Fruit fly (Drosophila melanogaster) whole organism, embryonic: ENCODE measurements around the gene Psa.

ENCODE experiments used
- Atf6 ChIP-seq: fragments of 200-800 bp; sonication (Bioruptor generic); IDR thresholded peaks from 2 replicates; pipeline ENCODE4 v1.3.6; 2022; ENCODE audit warnings: missing biosample characterization, missing genetic modification characterization
- BtbVII ChIP-seq: fragments of 200-800 bp; sonication (Bioruptor generic); optimal IDR thresholded peaks from 3 replicates; lab custom pipeline; 2017; ENCODE audit warnings: missing biosample characterization, mild to moderate bottlenecking, missing genetic modification characterization
- CG1024 ChIP-seq: fragments of 200-800 bp; sonication (Bioruptor generic); IDR thresholded peaks from 2 replicates; pipeline ENCODE4 v1.3.6; 2022; ENCODE audit warnings: missing biosample characterization, missing genetic modification characterization
- CG10366 ChIP-seq: fragments of 200-800 bp; sonication (Bioruptor generic); IDR thresholded peaks from 2 replicates; pipeline ENCODE4 v1.3.6; 2022; ENCODE audit warnings: missing biosample characterization, missing genetic modification characterization
- CG11247 ChIP-seq: fragments of 200-800 bp; sonication (Bioruptor generic); IDR thresholded peaks from 2 replicates; pipeline ENCODE4 v1.3.6; 2022; ENCODE audit warnings: missing biosample characterization, missing genetic modification characterization
- CG12769 ChIP-seq: fragments of 200-800 bp; sonication (Bioruptor generic); optimal IDR thresholded peaks from 2 replicates; lab custom pipeline; 2019; ENCODE audit warnings: missing biosample characterization, mild to moderate bottlenecking, missing genetic modification characterization, moderate library complexity
- CG13624 ChIP-seq: fragments of 200-800 bp; sonication (Bioruptor generic); optimal IDR thresholded peaks from 2 replicates; lab custom pipeline; 2016; ENCODE audit warnings: missing biosample characterization, missing genetic modification characterization
- CG14441 ChIP-seq: fragments of 200-800 bp; sonication (Bioruptor generic); IDR thresholded peaks from 2 replicates; pipeline ENCODE4 v1.3.6; 2022; ENCODE audit warnings: missing biosample characterization, missing genetic modification characterization
- CG14667 ChIP-seq: fragments of 200-800 bp; sonication (Bioruptor generic); IDR thresholded peaks from 2 replicates; pipeline ENCODE4 v1.3.6; 2022; ENCODE audit warnings: missing biosample characterization, missing genetic modification characterization
- CG15073 ChIP-seq: fragments of 200-800 bp; sonication (Bioruptor generic); optimal IDR thresholded peaks from 2 replicates; lab custom pipeline; 2016; ENCODE audit warnings: missing biosample characterization, missing genetic modification characterization
- CG16863 ChIP-seq: fragments of 200-800 bp; sonication (Bioruptor generic); optimal IDR thresholded peaks from 3 replicates; lab custom pipeline; 2016; ENCODE audit warnings: missing biosample characterization, missing genetic modification characterization
- CG17568 ChIP-seq: fragments of 200-800 bp; sonication (Bioruptor generic); optimal IDR thresholded peaks from 2 replicates; lab custom pipeline; 2018; ENCODE audit warnings: missing biosample characterization, mild to moderate bottlenecking, missing genetic modification characterization, moderate library complexity
- CG18262 ChIP-seq: fragments of 200-800 bp; optimal IDR thresholded peaks from 3 replicates; lab custom pipeline; 2019; ENCODE audit warnings: missing biosample characterization, mild to moderate bottlenecking, missing genetic modification characterization, moderate library complexity
- CG18476 ChIP-seq: fragments of 200-800 bp; sonication (Bioruptor generic); optimal IDR thresholded peaks from 2 replicates; lab custom pipeline; 2016; ENCODE audit warnings: missing biosample characterization, mild to moderate bottlenecking, missing genetic modification characterization
- CG2712 ChIP-seq: fragments of 200-800 bp; optimal IDR thresholded peaks from 3 replicates; lab custom pipeline; 2019; ENCODE audit warnings: missing biosample characterization, mild to moderate bottlenecking, missing genetic modification characterization, moderate library complexity
- CG32767 ChIP-seq: fragments of 200-800 bp; sonication (Bioruptor generic); IDR thresholded peaks from 2 replicates; pipeline ENCODE4 v1.3.6; 2022; ENCODE audit warnings: missing biosample characterization, missing genetic modification characterization
- CG4328 ChIP-seq: fragments of 200-800 bp; sonication (Bioruptor generic); optimal IDR thresholded peaks from 3 replicates; lab custom pipeline; 2017; ENCODE audit warnings: missing biosample characterization, missing genetic modification reagents, missing genetic modification characterization
- CG7745 ChIP-seq: fragments of 200-800 bp; sonication (Bioruptor generic); optimal IDR thresholded peaks from 2 replicates; lab custom pipeline; 2018; ENCODE audit warnings: missing biosample characterization, mild to moderate bottlenecking, missing genetic modification characterization, moderate library complexity
- CG8924 ChIP-seq: fragments of 200-800 bp; optimal IDR thresholded peaks from 3 replicates; lab custom pipeline; 2019; ENCODE audit warnings: missing biosample characterization, mild to moderate bottlenecking, missing genetic modification characterization, moderate library complexity
- CG8944 ChIP-seq: fragments of 200-800 bp; sonication (Bioruptor generic); optimal IDR thresholded peaks from 3 replicates; lab custom pipeline; 2016; ENCODE audit warnings: missing biosample characterization, missing genetic modification characterization
- CG9609 ChIP-seq: fragments of 200-800 bp; sonication (Bioruptor generic); optimal IDR thresholded peaks from 3 replicates; lab custom pipeline; 2016; ENCODE audit warnings: missing biosample characterization, missing genetic modification characterization
- CG9797 ChIP-seq: fragments of 200-800 bp; sonication (Bioruptor generic); optimal IDR thresholded peaks from 3 replicates; lab custom pipeline; 2018; ENCODE audit warnings: missing biosample characterization, mild to moderate bottlenecking, missing genetic modification characterization
- Dip3 ChIP-seq: fragments of 200-800 bp; sonication (Bioruptor generic); optimal IDR thresholded peaks from 3 replicates; lab custom pipeline; 2016; ENCODE audit warnings: missing biosample characterization, missing genetic modification characterization
- Hr39 ChIP-seq: fragments of >200 bp; optimal IDR thresholded peaks from 2 replicates; lab custom pipeline; 2017
- Kr ChIP-seq: fragments of 200-800 bp; sonication (Bioruptor generic); optimal IDR thresholded peaks from 2 replicates; lab custom pipeline; 2017; ENCODE audit warnings: missing biosample characterization, mild to moderate bottlenecking, missing genetic modification characterization
- Mes4 ChIP-seq: fragments of 200-800 bp; sonication (Bioruptor generic); optimal IDR thresholded peaks from 2 replicates; lab custom pipeline; 2016; ENCODE audit warnings: missing biosample characterization, missing genetic modification characterization
- Myb ChIP-seq: fragments of 200-800 bp; sonication (Bioruptor generic); optimal IDR thresholded peaks from 2 replicates; lab custom pipeline; 2016; ENCODE audit warnings: missing biosample characterization, missing genetic modification characterization
- Neu2 ChIP-seq: fragments of 200-800 bp; sonication (Bioruptor generic); optimal IDR thresholded peaks from 3 replicates; lab custom pipeline; 2016; ENCODE audit warnings: missing biosample characterization, missing genetic modification characterization, borderline replicate concordance
- Rx ChIP-seq: fragments of 200-800 bp; sonication (Bioruptor generic); IDR thresholded peaks from 2 replicates; pipeline ENCODE4 v1.3.6; 2022; ENCODE audit warnings: missing biosample characterization, missing genetic modification characterization
- Scr ChIP-seq: fragments of 200-800 bp; sonication (Bioruptor generic); IDR thresholded peaks from 2 replicates; pipeline ENCODE4 v1.3.6; 2022; ENCODE audit warnings: missing biosample characterization, missing genetic modification characterization; ENCODE audit not compliant: partially characterized antibody
- Spps ChIP-seq: fragments of 200-800 bp; sonication (Bioruptor generic); optimal IDR thresholded peaks from 2 replicates; lab custom pipeline; 2018; ENCODE audit warnings: missing biosample characterization, mild to moderate bottlenecking, missing genetic modification characterization
- al ChIP-seq: fragments of 200-800 bp; sonication (Bioruptor generic); IDR thresholded peaks from 2 replicates; pipeline ENCODE4 v1.3.6; 2022; ENCODE audit warnings: missing biosample characterization, missing genetic modification characterization
- bab2 ChIP-seq: fragments of 200-800 bp; sonication (Bioruptor generic); optimal IDR thresholded peaks from 2 replicates; lab custom pipeline; 2016; ENCODE audit warnings: missing biosample characterization, missing genetic modification characterization
- bowl ChIP-seq: fragments of 200-800 bp; sonication (Bioruptor generic); IDR thresholded peaks from 2 replicates; pipeline ENCODE4 v1.3.6; 2022; ENCODE audit warnings: missing biosample characterization, missing genetic modification characterization
- br ChIP-seq: fragments of >200 bp; optimal IDR thresholded peaks from 2 replicates; lab custom pipeline; 2017
- bsh ChIP-seq, 2 experiments: fragments of 200-800 bp; sonication (Bioruptor generic); optimal IDR thresholded peaks; 2 replicates each; lab custom pipeline; 2017 to 2018; ENCODE audit warnings: mild to moderate bottlenecking in 2 of 2, missing biosample characterization in 2 of 2, missing genetic modification characterization in 2 of 2, moderate library complexity in 1 of 2
- ems ChIP-seq: fragments of 200-800 bp; sonication (Bioruptor generic); optimal IDR thresholded peaks from 3 replicates; lab custom pipeline; 2016; ENCODE audit warnings: missing biosample characterization, missing genetic modification characterization
- exex ChIP-seq: fragments of 200-800 bp; sonication (Bioruptor generic); optimal IDR thresholded peaks from 4 replicates; lab custom pipeline; 2018; ENCODE audit warnings: missing biosample characterization, mild to moderate bottlenecking, missing genetic modification characterization, moderate library complexity
- fru ChIP-seq: fragments of >200 bp; optimal IDR thresholded peaks from 2 replicates; lab custom pipeline; 2017
- grau ChIP-seq: fragments of 200-800 bp; optimal IDR thresholded peaks from 3 replicates; lab custom pipeline; 2019; ENCODE audit warnings: missing biosample characterization, mild to moderate bottlenecking, missing genetic modification characterization, moderate library complexity
- gro ChIP-seq: fragments of 200-800 bp; sonication (Bioruptor generic); optimal IDR thresholded peaks from 2 replicates; lab custom pipeline; 2016; ENCODE audit warnings: missing biosample characterization, missing genetic modification characterization
- inv ChIP-seq: fragments of 200-800 bp; sonication (Bioruptor generic); IDR thresholded peaks from 2 replicates; pipeline ENCODE4 v1.3.6; 2022; ENCODE audit warnings: missing biosample characterization, missing genetic modification characterization; ENCODE audit not compliant: partially characterized antibody
- kni ChIP-seq: fragments of 200-800 bp; sonication (Bioruptor generic); optimal IDR thresholded peaks from 3 replicates; lab custom pipeline; 2017; ENCODE audit warnings: mild to moderate bottlenecking, missing biosample characterization, missing genetic modification reagents, missing genetic modification characterization
- nmo ChIP-seq: fragments of 200-800 bp; sonication (Bioruptor generic); optimal IDR thresholded peaks from 2 replicates; lab custom pipeline; 2018; ENCODE audit warnings: missing biosample characterization, mild to moderate bottlenecking, missing genetic modification characterization, moderate library complexity
- otp ChIP-seq: fragments of 200-800 bp; sonication (Bioruptor generic); IDR thresholded peaks from 3 replicates; pipeline ENCODE4, ENCODE4 v1.3.6; 2022; ENCODE audit warnings: missing biosample characterization, missing genetic modification characterization
- peb ChIP-seq: fragments of 200-800 bp; sonication (Bioruptor generic); IDR thresholded peaks from 2 replicates; pipeline ENCODE4 v1.3.6; 2022; ENCODE audit warnings: missing biosample characterization, missing genetic modification characterization
- salm ChIP-seq: fragments of 200-800 bp; sonication (Bioruptor generic); optimal IDR thresholded peaks from 2 replicates; lab custom pipeline; 2018; ENCODE audit warnings: missing biosample characterization, mild to moderate bottlenecking, missing genetic modification characterization
- so ChIP-seq: fragments of 200-800 bp; sonication (Bioruptor generic); IDR thresholded peaks from 3 replicates; pipeline ENCODE4 v1.3.6; 2022; ENCODE audit warnings: missing biosample characterization, missing genetic modification characterization
- wdn ChIP-seq: fragments of 200-800 bp; sonication (Bioruptor generic); IDR thresholded peaks from 2 replicates; pipeline ENCODE4 v1.3.6; 2022; ENCODE audit warnings: missing biosample characterization, missing genetic modification characterization
- wor ChIP-seq: fragments of 200-800 bp; sonication (Bioruptor generic); IDR thresholded peaks from 2 replicates; pipeline ENCODE4 v1.3.6; 2022; ENCODE audit warnings: missing biosample characterization, missing genetic modification characterization
- zen2 ChIP-seq: fragments of 200-800 bp; sonication (Bioruptor generic); IDR thresholded peaks from 3 replicates; pipeline ENCODE4 v1.3.6; 2022; ENCODE audit warnings: missing biosample characterization, missing genetic modification characterization; ENCODE audit not compliant: partially characterized antibody
- zfh2 ChIP-seq: fragments of 200-800 bp; sonication (Bioruptor generic); optimal IDR thresholded peaks from 2 replicates; lab custom pipeline; 2016; ENCODE audit warnings: missing biosample characterization, missing genetic modification characterization

Gene Psa

dm6 chr3L:1545693-1546329, 43.2 kb downstream of the Psa start, which contains the start of the genes CG32313 and Pcyt1 (continued):
- TF ChIP-seq nmo (GFP tag; lab: Kevin White, UChicago) = peak; percentile 50
- peak; percentile 39 for TF ChIP-seq CG2712 (tag; lab: Kevin White, UChicago)
- TF ChIP-seq bowl (GFP tag; lab: Robert Waterston, UW) = no peak
- TF ChIP-seq peb (GFP tag; lab: Robert Waterston, UW) = no peak
- 0 out of 2 replicates have a peak, but pooled peaks have one; percentile 22 for TF ChIP-seq Atf6
- TF ChIP-seq CG8924 (tag; lab: Kevin White, UChicago) = peak; percentile 65
- TF ChIP-seq zfh2 (GFP tag; lab: Kevin White, UChicago) = no peak
- no peak for TF ChIP-seq Neu2 (GFP tag; lab: Kevin White, UChicago)
- no peak for TF ChIP-seq fru (lab: Kevin White, UChicago)
- TF ChIP-seq CG4328 (GFP tag; lab: Kevin White, UChicago) = no peak
- TF ChIP-seq wor (GFP tag; lab: Robert Waterston, UW) = no peak
- TF ChIP-seq al = no peak
- no peak for TF ChIP-seq CG14441
- no peak for TF ChIP-seq Rx (GFP tag; lab: Robert Waterston, UW)
- no peak for TF ChIP-seq CG15073 (GFP tag; lab: Kevin White, UChicago)
- TF ChIP-seq br = no peak
- no peak for TF ChIP-seq Spps (tag; lab: Kevin White, UChicago)
- no peak for TF ChIP-seq Hr39 (lab: Kevin White, UChicago)
- TF ChIP-seq kni (GFP tag; lab: Kevin White, UChicago) = no peak
- TF ChIP-seq otp (GFP tag; lab: Robert Waterston, UW) = no peak
- TF ChIP-seq CG10366 = no peak
- no peak for TF ChIP-seq CG13624 (GFP tag; lab: Kevin White, UChicago)
- TF ChIP-seq Kr (GFP tag; lab: Kevin White, UChicago) = no peak
- no peak for TF ChIP-seq CG11247 (GFP tag; lab: Robert Waterston, UW)
- no peak for TF ChIP-seq so (GFP tag; lab: Robert Waterston, UW)
- TF ChIP-seq CG7745 (tag; lab: Kevin White, UChicago) = no peak
- peak; percentile 67 for TF ChIP-seq CG17568 (GFP tag; lab: Kevin White, UChicago)
- TF ChIP-seq CG16863 (GFP tag; lab: Kevin White, UChicago) = no peak
- no peak for TF ChIP-seq CG8944 (GFP tag; lab: Kevin White, UChicago)
- peak; percentile 39 for TF ChIP-seq grau (tag; lab: Kevin White, UChicago)
- TF ChIP-seq CG18262 (tag; lab: Kevin White, UChicago) = no peak
- no peak for TF ChIP-seq CG14667
- TF ChIP-seq CG1024 (GFP tag; lab: Robert Waterston, UW) = no peak
- peak in 1 of 2 experiments; percentile 6 for TF ChIP-seq bsh (GFP tag; optimal IDR thresholded peaks at IDR 0.05; lab: Kevin White, UChicago)
- TF ChIP-seq CG12769 (tag; lab: Kevin White, UChicago) = peak; percentile 15
- no peak for TF ChIP-seq exex (tag; lab: Kevin White, UChicago)
- peak; percentile 18 for TF ChIP-seq ems
- peak; percentile 86 for TF ChIP-seq Scr (GFP tag; lab: Robert Waterston, UW)
- TF ChIP-seq Myb (GFP tag; lab: Kevin White, UChicago) = peak; percentile 58
- peak; percentile 79 for TF ChIP-seq inv (GFP tag; lab: Robert Waterston, UW)
- no peak for TF ChIP-seq CG18476 (GFP tag; lab: Kevin White, UChicago)
- TF ChIP-seq salm (tag; lab: Kevin White, UChicago) = no peak
- TF ChIP-seq zen2 = peak; percentile 77
- TF ChIP-seq CG32767 = no peak
- no peak for TF ChIP-seq CG9609 (GFP tag; lab: Kevin White, UChicago)
- TF ChIP-seq CG9797 (GFP tag; lab: Kevin White, UChicago) = peak; percentile 31
- no peak for TF ChIP-seq Mes4 (GFP tag; lab: Kevin White, UChicago)
- no peak for TF ChIP-seq bab2 (GFP tag; lab: Kevin White, UChicago)
- peak; percentile 76 for TF ChIP-seq gro (GFP tag; lab: Kevin White, UChicago)
- TF ChIP-seq BtbVII (GFP tag; lab: Kevin White, UChicago) = peak; percentile 0
- 0 out of 2 replicates have a peak, but pooled peaks have one; percentile 27 for TF ChIP-seq wdn (GFP tag; lab: Robert Waterston, UW)
- TF ChIP-seq Dip3 (GFP tag; lab: Kevin White, UChicago) = no peak
